Fruit fly (Drosophila melanogaster) whole organism, adult: ENCODE data around the gene dpr20.
A peak's percentile ranks its signal among the peaks of the same experiment; 100 is the strongest.

ENCODE experiments used
- CG11617 ChIP-seq: fragments of 200-800 bp; sonication (Bioruptor generic); optimal IDR thresholded peaks from 2 replicates; lab custom pipeline; 2017; ENCODE audit warnings: mild to moderate bottlenecking, missing biosample characterization, missing genetic modification reagents, missing genetic modification characterization
- CG12768 ChIP-seq: fragments of 200-800 bp; sonication (Bioruptor generic); optimal IDR thresholded peaks from 2 replicates; lab custom pipeline; 2017; ENCODE audit warnings: missing biosample characterization, missing genetic modification characterization, mild to moderate bottlenecking, moderate library complexity, missing genetic modification reagents
- CG14711 ChIP-seq: fragments of 200-800 bp; sonication (Bioruptor generic); optimal IDR thresholded peaks from 2 replicates; lab custom pipeline; 2018; ENCODE audit warnings: missing biosample characterization, mild to moderate bottlenecking, missing genetic modification characterization, moderate library complexity
- CG1620 ChIP-seq: fragments of 200-800 bp; sonication (Bioruptor generic); optimal IDR thresholded peaks from 2 replicates; lab custom pipeline; 2016; ENCODE audit warnings: missing biosample characterization, missing genetic modification characterization
- CG33017 ChIP-seq: fragments of 200-800 bp; sonication (Bioruptor generic); optimal IDR thresholded peaks from 2 replicates; lab custom pipeline; 2018; ENCODE audit warnings: missing biosample characterization, mild to moderate bottlenecking, missing genetic modification characterization, moderate library complexity
- CG5204 ChIP-seq: fragments of 200-800 bp; sonication (Bioruptor generic); optimal IDR thresholded peaks from 2 replicates; lab custom pipeline; 2016; ENCODE audit warnings: missing biosample characterization, missing genetic modification characterization
- CG7045 ChIP-seq: fragments of 200-800 bp; sonication (Bioruptor generic); optimal IDR thresholded peaks from 2 replicates; lab custom pipeline; 2017; ENCODE audit warnings: missing biosample characterization, mild to moderate bottlenecking, missing genetic modification characterization
- CG7101 ChIP-seq: fragments of 200-800 bp; sonication (Bioruptor generic); optimal IDR thresholded peaks from 2 replicates; lab custom pipeline; 2018; ENCODE audit warnings: missing biosample characterization, mild to moderate bottlenecking, missing genetic modification characterization, moderate library complexity
- Clk ChIP-seq: fragments of 200-800 bp; sonication (Bioruptor generic); optimal IDR thresholded peaks from 2 replicates; lab custom pipeline; 2017; ENCODE audit warnings: missing biosample characterization, missing genetic modification characterization
- Crg-1 ChIP-seq: fragments of 200-800 bp; sonication (Bioruptor generic); optimal IDR thresholded peaks from 2 replicates; lab custom pipeline; 2016; ENCODE audit warnings: missing biosample characterization, missing genetic modification characterization
- Hr96 ChIP-seq: fragments of 200-800 bp; sonication (Bioruptor generic); optimal IDR thresholded peaks from 2 replicates; lab custom pipeline; 2016; ENCODE audit warnings: missing biosample characterization, missing genetic modification characterization
- Mnt ChIP-seq: fragments of 200-800 bp; sonication (Bioruptor generic); optimal IDR thresholded peaks from 2 replicates; lab custom pipeline; 2016; ENCODE audit warnings: missing biosample characterization, mild to moderate bottlenecking, missing genetic modification characterization
- bab1 ChIP-seq: fragments of 200-800 bp; sonication (Bioruptor generic); optimal IDR thresholded peaks from 3 replicates; lab custom pipeline; 2019; ENCODE audit warnings: missing biosample characterization, mild to moderate bottlenecking, missing genetic modification characterization, moderate library complexity
- cic ChIP-seq: fragments of 200-800 bp; sonication (Bioruptor generic); optimal IDR thresholded peaks from 2 replicates; lab custom pipeline; 2017; ENCODE audit warnings: missing biosample characterization, mild to moderate bottlenecking, missing genetic modification characterization, moderate library complexity
- cnc ChIP-seq, 2 experiments: fragments of >200 bp; optimal IDR thresholded peaks; 2 replicates each; lab custom pipeline; 2017
- kay ChIP-seq: fragments of 200-800 bp; sonication (Bioruptor generic); peaks from one replicate; lab custom pipeline; 2016; ENCODE audit warnings: missing biosample characterization, missing genetic modification characterization, borderline replicate concordance
- ovo ChIP-seq: fragments of 200-800 bp; sonication (Bioruptor generic); optimal IDR thresholded peaks from 2 replicates; lab custom pipeline; 2016; ENCODE audit warnings: missing biosample characterization, missing genetic modification characterization
- pad ChIP-seq: fragments of 200-800 bp; sonication (Bioruptor generic); optimal IDR thresholded peaks from 3 replicates; lab custom pipeline; 2017; ENCODE audit warnings: missing biosample characterization, missing genetic modification characterization, mild to moderate bottlenecking, moderate library complexity, missing genetic modification reagents
- tj ChIP-seq: fragments of 200-800 bp; sonication (Bioruptor generic); optimal IDR thresholded peaks from 3 replicates; lab custom pipeline; 2017; ENCODE audit warnings: missing biosample characterization, mild to moderate bottlenecking, missing genetic modification characterization, moderate library complexity
- toe ChIP-seq: fragments of 200-800 bp; sonication (Bioruptor generic); optimal IDR thresholded peaks from 2 replicates; lab custom pipeline; 2016; ENCODE audit warnings: missing biosample characterization, missing genetic modification characterization

The dpr20 gene

dm6 chr3L:805642-806218, 51.3 kb downstream of the dpr20 start:
- no peak for TF ChIP-seq CG1620
- no peak for TF ChIP-seq ovo
- no peak for TF ChIP-seq CG5204 (GFP tag; lab: Kevin White, UChicago)
- no peak for TF ChIP-seq Clk (GFP tag; lab: Kevin White, UChicago)
- TF ChIP-seq toe (GFP tag; lab: Kevin White, UChicago), result no peak
- no peak for TF ChIP-seq CG14711 (tag; lab: Kevin White, UChicago)
- no peak for TF ChIP-seq CG7045 (GFP tag; lab: Kevin White, UChicago)
- TF ChIP-seq CG11617 (GFP tag; lab: Kevin White, UChicago), result no peak
- TF ChIP-seq CG33017, result no peak
- no peak for TF ChIP-seq tj (GFP tag; lab: Kevin White, UChicago)
- TF ChIP-seq pad (GFP tag; lab: Kevin White, UChicago), result no peak
- no peak for TF ChIP-seq CG7101
- no peak for TF ChIP-seq cic (GFP tag; lab: Kevin White, UChicago)
- no peak for TF ChIP-seq CG12768 (GFP tag; lab: Kevin White, UChicago)
- no peak for TF ChIP-seq cnc (optimal IDR thresholded peaks at IDR 0.05; lab: Kevin White, UChicago)
- TF ChIP-seq Hr96, result no peak
- TF ChIP-seq kay, result no peak
- TF ChIP-seq bab1 (GFP tag; lab: Kevin White, UChicago), result no peak
- TF ChIP-seq Crg-1 (GFP tag; lab: Kevin White, UChicago), result no peak

dm6 chr3L:804557-805260, 52.3 kb downstream of the dpr20 start:
- TF ChIP-seq kay (no peak), pad (GFP tag; lab: Kevin White, UChicago) (peak; percentile 82), cic (GFP tag; lab: Kevin White, UChicago) (no peak), CG7045 (GFP tag; lab: Kevin White, UChicago) (no peak), CG11617 (GFP tag; lab: Kevin White, UChicago) (no peak), CG14711 (tag; lab: Kevin White, UChicago) (no peak), CG1620 (no peak), CG7101 (no peak), toe (GFP tag; lab: Kevin White, UChicago) (no peak), Mnt (GFP tag; lab: Kevin White, UChicago) (no peak), cnc (optimal IDR thresholded peaks at IDR 0.05; lab: Kevin White, UChicago) (no peak), CG5204 (GFP tag; lab: Kevin White, UChicago) (peak; percentile 23)

- TF ChIP-seq CG7045 (GFP tag; lab: Kevin White, UChicago) (no peak), CG11617 (GFP tag; lab: Kevin White, UChicago) (no peak), CG33017 (no peak), CG14711 (tag; lab: Kevin White, UChicago) (no peak), kay (no peak), tj (GFP tag; lab: Kevin White, UChicago) (no peak), pad (GFP tag; lab: Kevin White, UChicago) (no peak), CG5204 (GFP tag; lab: Kevin White, UChicago) (no peak), ovo (no peak), CG12768 (GFP tag; lab: Kevin White, UChicago) (no peak), bab1 (GFP tag; lab: Kevin White, UChicago) (no peak)
Observed at dm6 chr3L:803951-804350, 53.1 kb downstream of the dpr20 start, which contains the start of gene CG13898. TSS of gene CG13898 (minus strand) at chr3L:804051.
